Fruit fly (Drosophila melanogaster) whole organism, embryonic: ENCODE data around the gene Obp99b.
A peak's percentile ranks its signal among the peaks of the same experiment; 100 is the strongest.

Source experiments
- Adf1 ChIP-seq: fragments of 200-800 bp; sonication (Bioruptor generic); IDR thresholded peaks from 2 replicates; pipeline ENCODE4 v1.3.6; 2022; ENCODE audit warnings: missing biosample characterization, missing genetic modification characterization
- B-H1 ChIP-seq: fragments of 200-800 bp; sonication (Bioruptor generic); IDR thresholded peaks from 3 replicates; pipeline ENCODE4 v1.3.6; 2022; ENCODE audit warnings: missing biosample characterization, missing genetic modification characterization
- CG10979 ChIP-seq: fragments of 200-800 bp; sonication (Bioruptor generic); optimal IDR thresholded peaks from 2 replicates; lab custom pipeline; 2018; ENCODE audit warnings: missing biosample characterization, mild to moderate bottlenecking, missing genetic modification characterization, moderate library complexity
- CG12155 ChIP-seq: fragments of 200-800 bp; sonication (Bioruptor generic); optimal IDR thresholded peaks from 3 replicates; lab custom pipeline; 2016; ENCODE audit warnings: missing biosample characterization, missing genetic modification characterization
- CG12236 ChIP-seq: fragments of 200-800 bp; sonication (Bioruptor generic); optimal IDR thresholded peaks from 2 replicates; lab custom pipeline; 2016; ENCODE audit warnings: missing biosample characterization, missing genetic modification characterization
- CG12659 ChIP-seq: fragments of 200-800 bp; sonication (Bioruptor generic); optimal IDR thresholded peaks from 3 replicates; lab custom pipeline; 2017; ENCODE audit warnings: mild to moderate bottlenecking, missing biosample characterization, missing genetic modification reagents, missing genetic modification characterization
- CG12744 ChIP-seq: fragments of 200-800 bp; sonication (Bioruptor generic); optimal IDR thresholded peaks from 2 replicates; lab custom pipeline; 2016; ENCODE audit warnings: missing biosample characterization, missing genetic modification characterization
- CG14710 ChIP-seq: fragments of 200-800 bp; sonication (Bioruptor generic); optimal IDR thresholded peaks from 3 replicates; lab custom pipeline; 2019; ENCODE audit warnings: missing biosample characterization, mild to moderate bottlenecking, missing genetic modification characterization, moderate library complexity
- CG14860 ChIP-seq: fragments of 200-800 bp; sonication (Bioruptor generic); IDR thresholded peaks from 3 replicates; pipeline ENCODE4 v1.3.6; 2022; ENCODE audit warnings: missing biosample characterization, missing genetic modification characterization; ENCODE audit not compliant: partially characterized antibody
- CG15073 ChIP-seq: fragments of 200-800 bp; sonication (Bioruptor generic); optimal IDR thresholded peaks from 2 replicates; lab custom pipeline; 2016; ENCODE audit warnings: missing biosample characterization, missing genetic modification characterization
- CG1647 ChIP-seq: fragments of 200-800 bp; sonication (Bioruptor generic); optimal IDR thresholded peaks from 3 replicates; lab custom pipeline; 2016; ENCODE audit warnings: missing biosample characterization, missing genetic modification characterization
- CG16815 ChIP-seq: fragments of 200-800 bp; sonication (Bioruptor generic); optimal IDR thresholded peaks from 3 replicates; lab custom pipeline; 2017; ENCODE audit warnings: missing biosample characterization, mild to moderate bottlenecking, missing genetic modification characterization
- CG1792 ChIP-seq: fragments of 200-800 bp; sonication (Bioruptor generic); optimal IDR thresholded peaks from 2 replicates; lab custom pipeline; 2016; ENCODE audit warnings: missing biosample characterization, missing genetic modification characterization
- CG18476 ChIP-seq: fragments of 200-800 bp; sonication (Bioruptor generic); optimal IDR thresholded peaks from 2 replicates; lab custom pipeline; 2016; ENCODE audit warnings: missing biosample characterization, mild to moderate bottlenecking, missing genetic modification characterization
- CG2712 ChIP-seq: fragments of 200-800 bp; optimal IDR thresholded peaks from 3 replicates; lab custom pipeline; 2019; ENCODE audit warnings: missing biosample characterization, mild to moderate bottlenecking, missing genetic modification characterization, moderate library complexity
- CG4282 ChIP-seq: fragments of 200-800 bp; sonication (Bioruptor generic); optimal IDR thresholded peaks from 2 replicates; lab custom pipeline; 2016; ENCODE audit warnings: missing biosample characterization, missing genetic modification characterization
- CG4617 ChIP-seq: fragments of 200-800 bp; sonication (Bioruptor generic); optimal IDR thresholded peaks from 3 replicates; lab custom pipeline; 2016; ENCODE audit warnings: missing biosample characterization, missing genetic modification characterization, borderline replicate concordance
- CG6765 ChIP-seq: fragments of 200-800 bp; sonication (Bioruptor generic); optimal IDR thresholded peaks from 3 replicates; lab custom pipeline; 2017; ENCODE audit warnings: missing biosample characterization, mild to moderate bottlenecking, missing genetic modification characterization
- CG6791 ChIP-seq: fragments of 200-800 bp; sonication (Bioruptor generic); IDR thresholded peaks from 3 replicates; pipeline ENCODE4 v1.3.6; 2022; ENCODE audit warnings: missing biosample characterization, missing genetic modification characterization; ENCODE audit not compliant: partially characterized antibody
- CG7271 ChIP-seq: fragments of 200-800 bp; sonication (Bioruptor generic); optimal IDR thresholded peaks from 2 replicates; lab custom pipeline; 2018; ENCODE audit warnings: missing biosample characterization, mild to moderate bottlenecking, missing genetic modification characterization, moderate library complexity
- CG7963 ChIP-seq: fragments of 200-800 bp; sonication (Bioruptor generic); IDR thresholded peaks from 3 replicates; pipeline ENCODE4 v1.3.6; 2022; ENCODE audit warnings: missing biosample characterization, missing genetic modification characterization; ENCODE audit not compliant: partially characterized antibody
- CG8924 ChIP-seq: fragments of 200-800 bp; optimal IDR thresholded peaks from 3 replicates; lab custom pipeline; 2019; ENCODE audit warnings: missing biosample characterization, mild to moderate bottlenecking, missing genetic modification characterization, moderate library complexity
- CG9876 ChIP-seq: fragments of 200-800 bp; sonication (Bioruptor generic); optimal IDR thresholded peaks from 2 replicates; lab custom pipeline; 2016; ENCODE audit warnings: missing biosample characterization, missing genetic modification characterization
- CTCF ChIP-seq: fragments of 200-800 bp; sonication (Bioruptor generic); optimal IDR thresholded peaks from 2 replicates; lab custom pipeline; 2017; ENCODE audit warnings: missing biosample characterization, mild to moderate bottlenecking, missing genetic modification characterization, moderate library complexity
- Doc3 ChIP-seq: fragments of 200-800 bp; sonication (Bioruptor generic); IDR thresholded peaks from 3 replicates; pipeline ENCODE4 v1.3.6; 2022; ENCODE audit warnings: missing biosample characterization, missing genetic modification characterization; ENCODE audit not compliant: partially characterized antibody
- Fer1 ChIP-seq: fragments of 200-800 bp; sonication (Bioruptor generic); optimal IDR thresholded peaks from 2 replicates; lab custom pipeline; 2017; ENCODE audit warnings: missing biosample characterization, mild to moderate bottlenecking, missing genetic modification characterization
- HLH4C ChIP-seq: fragments of 200-800 bp; sonication (Bioruptor generic); IDR thresholded peaks from 3 replicates; pipeline ENCODE4 v1.3.6; 2022; ENCODE audit warnings: missing biosample characterization, missing genetic modification characterization; ENCODE audit not compliant: partially characterized antibody
- Hr3 ChIP-seq: fragments of 200-800 bp; sonication (Bioruptor generic); optimal IDR thresholded peaks from 3 replicates; lab custom pipeline; 2016; ENCODE audit warnings: missing biosample characterization, missing genetic modification characterization
- Hr39 ChIP-seq: fragments of >200 bp; optimal IDR thresholded peaks from 2 replicates; lab custom pipeline; 2017
- Mes4 ChIP-seq: fragments of 200-800 bp; sonication (Bioruptor generic); optimal IDR thresholded peaks from 2 replicates; lab custom pipeline; 2016; ENCODE audit warnings: missing biosample characterization, missing genetic modification characterization
- Myb ChIP-seq: fragments of 200-800 bp; sonication (Bioruptor generic); optimal IDR thresholded peaks from 2 replicates; lab custom pipeline; 2016; ENCODE audit warnings: missing biosample characterization, missing genetic modification characterization
- NFAT ChIP-seq: fragments of 200-800 bp; sonication (Bioruptor generic); IDR thresholded peaks from 2 replicates; pipeline ENCODE4 v1.3.6; 2022; ENCODE audit warnings: missing biosample characterization, missing genetic modification characterization
- Oli ChIP-seq: fragments of 200-800 bp; sonication (Bioruptor generic); optimal IDR thresholded peaks from 2 replicates; lab custom pipeline; 2018; ENCODE audit warnings: missing biosample characterization, mild to moderate bottlenecking, missing genetic modification characterization, moderate library complexity
- Rfx ChIP-seq: fragments of 200-800 bp; sonication (Bioruptor generic); IDR thresholded peaks from 2 replicates; pipeline ENCODE4 v1.3.6; 2022; ENCODE audit warnings: missing biosample characterization, missing genetic modification characterization
- ac ChIP-seq: fragments of 200-800 bp; sonication (Bioruptor generic); optimal IDR thresholded peaks from 3 replicates; lab custom pipeline; 2017; ENCODE audit warnings: missing biosample characterization, mild to moderate bottlenecking, missing genetic modification characterization
- al ChIP-seq: fragments of 200-800 bp; sonication (Bioruptor generic); IDR thresholded peaks from 2 replicates; pipeline ENCODE4 v1.3.6; 2022; ENCODE audit warnings: missing biosample characterization, missing genetic modification characterization
- az2 ChIP-seq: fragments of 200-800 bp; sonication (Bioruptor generic); optimal IDR thresholded peaks from 3 replicates; lab custom pipeline; 2016; ENCODE audit warnings: missing biosample characterization, missing genetic modification characterization
- bbx ChIP-seq: fragments of 200-800 bp; sonication (Bioruptor generic); IDR thresholded peaks from 2 replicates; pipeline ENCODE4 v1.3.6; 2022; ENCODE audit warnings: missing biosample characterization, missing genetic modification characterization; ENCODE audit not compliant: partially characterized antibody
- cad ChIP-seq: fragments of >200 bp; optimal IDR thresholded peaks from 2 replicates; lab custom pipeline; 2017; ENCODE audit warnings: missing biosample characterization, missing genetic modification characterization
- cas ChIP-seq: fragments of 200-800 bp; sonication (Bioruptor generic); IDR thresholded peaks from 2 replicates; pipeline ENCODE4 v1.3.6; 2022; ENCODE audit warnings: missing biosample characterization, missing genetic modification characterization
- esg ChIP-seq: fragments of 200-800 bp; sonication (Bioruptor generic); conservative IDR thresholded peaks from 2 replicates; pipeline ENCODE4 v1.3.6; 2022; ENCODE audit warnings: missing biosample characterization, missing genetic modification characterization
- ewg ChIP-seq: fragments of 200-800 bp; sonication (Bioruptor generic); optimal IDR thresholded peaks from 3 replicates; lab custom pipeline; 2017; ENCODE audit warnings: mild to moderate bottlenecking, missing biosample characterization, missing genetic modification reagents, missing genetic modification characterization
- knrl ChIP-seq: fragments of 200-800 bp; sonication (Bioruptor generic); IDR thresholded peaks from 3 replicates; pipeline ENCODE4 v1.3.6; 2022; ENCODE audit warnings: missing biosample characterization, missing genetic modification characterization; ENCODE audit not compliant: partially characterized antibody
- odd ChIP-seq: fragments of 200-800 bp; sonication (Bioruptor generic); optimal IDR thresholded peaks from 2 replicates; lab custom pipeline; 2017; ENCODE audit warnings: missing biosample characterization, mild to moderate bottlenecking, missing genetic modification characterization
- org-1 ChIP-seq: fragments of 200-800 bp; sonication (Bioruptor generic); optimal IDR thresholded peaks from 2 replicates; lab custom pipeline; 2017; ENCODE audit warnings: missing biosample characterization, missing genetic modification characterization
- row ChIP-seq: fragments of 200-800 bp; sonication (Bioruptor generic); IDR thresholded peaks from 3 replicates; pipeline ENCODE4 v1.3.6; 2022; ENCODE audit warnings: missing biosample characterization, missing genetic modification characterization
- sim ChIP-seq: fragments of 200-800 bp; sonication (Bioruptor generic); IDR thresholded peaks from 2 replicates; pipeline ENCODE4 v1.3.6; 2022; ENCODE audit warnings: missing biosample characterization, missing genetic modification characterization
- slp2 ChIP-seq: fragments of 200-800 bp; sonication (Bioruptor generic); optimal IDR thresholded peaks from 2 replicates; lab custom pipeline; 2016; ENCODE audit warnings: missing biosample characterization, missing genetic modification characterization
- stc ChIP-seq: fragments of 200-800 bp; sonication (Bioruptor generic); IDR thresholded peaks from 2 replicates; pipeline ENCODE4 v1.3.6; 2022; ENCODE audit warnings: missing biosample characterization, missing genetic modification characterization
- stwl ChIP-seq: fragments of 200-800 bp; sonication (Bioruptor generic); optimal IDR thresholded peaks from 3 replicates; lab custom pipeline; 2018; ENCODE audit warnings: missing biosample characterization, mild to moderate bottlenecking, missing genetic modification characterization, moderate library complexity
- tin ChIP-seq: fragments of 200-800 bp; sonication (Bioruptor generic); optimal IDR thresholded peaks from 3 replicates; lab custom pipeline; 2016; ENCODE audit warnings: missing biosample characterization, missing genetic modification characterization
- ttk ChIP-seq: fragments of 200-800 bp; sonication (Bioruptor generic); IDR thresholded peaks from 2 replicates; pipeline ENCODE4 v2.1.2; 2022; ENCODE audit warnings: missing biosample characterization, missing genetic modification characterization

The Obp99b gene

dm6 chr3R:29675333-29675732, 41.4 kb downstream of the Obp99b start, which contains the start of the genes Bub3 and Cap-D2 (continued):
- TF ChIP-seq NFAT (GFP tag; lab: Robert Waterston, UW) (no peak; the same call in 1 of the 2 replicates), Hr39 (lab: Kevin White, UChicago) (no peak), CG10979 (peak; percentile 67), Hr3 (peak; percentile 59), ac (GFP tag; lab: Kevin White, UChicago) (no peak), Rfx (GFP tag; lab: Robert Waterston, UW) (peak; percentile 58), CG7271 (tag; lab: Kevin White, UChicago) (peak; percentile 39), Adf1 (GFP tag; lab: Robert Waterston, UW) (peak; percentile 25; the same call in 1 of the 2 replicates), esg (GFP tag; lab: Robert Waterston, UW) (peak; percentile 70), slp2 (GFP tag; lab: Kevin White, UChicago) (peak; percentile 46), CTCF (GFP tag; lab: Kevin White, UChicago) (no peak), org-1 (GFP tag; lab: Kevin White, UChicago) (no peak), cas (GFP tag; lab: Robert Waterston, UW) (no peak), CG18476 (GFP tag; lab: Kevin White, UChicago) (peak; percentile 70), CG1792 (GFP tag; lab: Kevin White, UChicago) (peak; percentile 26), al (GFP tag; lab: Robert Waterston, UW) (peak; percentile 39; the same call in 1 of the 2 replicates), CG8924 (tag; lab: Kevin White, UChicago) (peak; percentile 65), CG12659 (peak; percentile 71), CG14860 (GFP tag; lab: Robert Waterston, UW) (peak; percentile 78), odd (GFP tag; lab: Kevin White, UChicago) (no peak), B-H1 (peak; percentile 47; the same call in 2 of the 3 replicates), CG12155 (GFP tag; lab: Kevin White, UChicago) (peak; percentile 70), stwl (tag; lab: Kevin White, UChicago) (peak; percentile 71), CG12744 (GFP tag; lab: Kevin White, UChicago) (peak; percentile 53), sim (GFP tag; lab: Robert Waterston, UW) (no peak), Fer1 (GFP tag; lab: Kevin White, UChicago) (no peak), CG12236 (GFP tag; lab: Kevin White, UChicago) (peak; percentile 38), CG6791 (peak; percentile 75), ewg (GFP tag; lab: Kevin White, UChicago) (peak; percentile 53), CG14710 (tag; lab: Kevin White, UChicago) (peak; percentile 80), Doc3 (GFP tag; lab: Robert Waterston, UW) (peak; percentile 86), Mes4 (peak; percentile 38), HLH4C (GFP tag; lab: Robert Waterston, UW) (peak; percentile 86), Myb (peak; percentile 68), CG7963 (peak; percentile 71), ttk (no peak), stc (GFP tag; lab: Robert Waterston, UW) (peak; percentile 27; the same call in 1 of the 2 replicates), Oli (tag; lab: Kevin White, UChicago) (peak; percentile 43), CG4282 (GFP tag; lab: Kevin White, UChicago) (no peak), CG1647 (peak; percentile 62), CG6765 (peak; percentile 7), CG4617 (GFP tag; lab: Kevin White, UChicago) (peak; percentile 71), bbx (peak; percentile 74), CG15073 (GFP tag; lab: Kevin White, UChicago) (no peak), tin (GFP tag; lab: Kevin White, UChicago) (peak; percentile 81), CG9876 (GFP tag; lab: Kevin White, UChicago) (peak; percentile 56), CG2712 (tag; lab: Kevin White, UChicago) (peak; percentile 73), cad (GFP tag; lab: Kevin White, UChicago) (no peak), CG16815 (GFP tag; lab: Kevin White, UChicago) (peak; percentile 11), az2 (peak; percentile 67), row (GFP tag; lab: Robert Waterston, UW) (peak; percentile 91), knrl (GFP tag; lab: Robert Waterston, UW) (peak; percentile 87)
